Worm (Caenorhabditis elegans) whole organism, early embryonic: ENCODE results near the gene sek-4.

Source experiments
- B0310.2 ChIP-seq: sonication (generic microtip); optimal IDR thresholded peaks from 2 replicates; lab custom pipeline; 2016; ENCODE audit warnings: mild to moderate bottlenecking, missing genetic modification characterization, missing compliant biosample characterization
- F13C5.2 ChIP-seq: sonication (generic microtip); optimal IDR thresholded peaks from 2 replicates; lab custom pipeline; 2017; ENCODE audit warnings: mild to moderate bottlenecking, missing genetic modification characterization, inconsistent platforms, missing compliant biosample characterization
- aly-1 ChIP-seq: sonication (generic microtip); optimal IDR thresholded peaks from 2 replicates; lab custom pipeline; 2016; ENCODE audit warnings: missing genetic modification characterization, missing compliant biosample characterization
- ama-1 ChIP-seq: fragments of 150-350 bp; optimal IDR thresholded peaks from 2 replicates; lab custom pipeline; 2014
- ceh-13 ChIP-seq: fragments of 200-800 bp; sonication (Bioruptor generic); optimal IDR thresholded peaks from 2 replicates; lab custom pipeline; 2018; ENCODE audit warnings: mild to moderate bottlenecking, missing genetic modification characterization, missing compliant biosample characterization
- ceh-36 ChIP-seq: sonication (generic microtip); optimal IDR thresholded peaks from 2 replicates; lab custom pipeline; 2016; ENCODE audit warnings: missing genetic modification characterization, inconsistent platforms, missing compliant biosample characterization
- ets-7 ChIP-seq: sonication (generic microtip); optimal IDR thresholded peaks from 2 replicates; lab custom pipeline; 2016; ENCODE audit warnings: missing genotype, missing genetic modification characterization, missing compliant biosample characterization
- flt-1 ChIP-seq: fragments of 200-800 bp; sonication (Bioruptor generic); IDR thresholded peaks from 2 replicates; pipeline ENCODE4 v1.3.6; 2022; ENCODE audit warnings: missing genetic modification characterization, missing compliant biosample characterization
- hmbx-1 ChIP-seq: sonication (generic microtip); optimal IDR thresholded peaks from 2 replicates; lab custom pipeline; 2016; ENCODE audit warnings: mild to moderate bottlenecking, missing genetic modification characterization, missing compliant biosample characterization
- hmg-4 ChIP-seq: fragments of 200-800 bp; sonication (Bioruptor generic); optimal IDR thresholded peaks from 2 replicates; lab custom pipeline; 2018; ENCODE audit warnings: mild to moderate bottlenecking, missing genetic modification characterization, missing compliant biosample characterization
- hnd-1 ChIP-seq: sonication (generic microtip); optimal IDR thresholded peaks from 2 replicates; lab custom pipeline; 2016; ENCODE audit warnings: missing genetic modification characterization, missing compliant biosample characterization
- pes-1 ChIP-seq: fragments of 200-800 bp; sonication (Bioruptor generic); IDR thresholded peaks from 2 replicates; pipeline ENCODE4 v1.3.6; 2022; ENCODE audit warnings: missing genetic modification reagents, missing genetic modification characterization, missing compliant biosample characterization
- scrt-1 ChIP-seq: fragments of 200-800 bp; sonication (Bioruptor generic); IDR thresholded peaks from 2 replicates; pipeline ENCODE4 v1.3.6; 2022; ENCODE audit warnings: missing genetic modification characterization, missing compliant biosample characterization
- sea-1 ChIP-seq: fragments of 200-800 bp; sonication (Bioruptor generic); conservative IDR thresholded peaks from 2 replicates; pipeline ENCODE4 v1.3.6; 2022; ENCODE audit warnings: missing genetic modification characterization, missing compliant biosample characterization
- tbx-11 ChIP-seq: fragments of 200-800 bp; sonication (Bioruptor generic); IDR thresholded peaks from 2 replicates; pipeline ENCODE4 v1.3.6; 2022; ENCODE audit warnings: missing genetic modification characterization, missing compliant biosample characterization
- tbx-37 ChIP-seq: fragments of 200-800 bp; sonication (Bioruptor generic); conservative IDR thresholded peaks from 2 replicates; pipeline ENCODE4 v1.3.6; 2022; ENCODE audit warnings: missing genetic modification reagents, missing genetic modification characterization, missing compliant biosample characterization
- tra-4 ChIP-seq: sonication (generic microtip); optimal IDR thresholded peaks from 2 replicates; lab custom pipeline; 2017; ENCODE audit warnings: missing genetic modification characterization, missing compliant biosample characterization

Gene sek-4

ce11 chrX:5342007-5342406 lies 32.9 kb upstream of the sek-4 start, which contains the start of gene C26B9.7:
C26B9.7 (plus strand) TSS chrX:5342307.
- TF ChIP-seq F13C5.2 (tag; lab: Kevin White, UChicago) (no peak), tbx-11 (GFP tag; lab: Robert Waterston, UW) (no peak), scrt-1 (GFP tag; lab: Robert Waterston, UW) (no peak), hmbx-1 (tag; lab: Kevin White, UChicago) (no peak), pes-1 (GFP tag; lab: Robert Waterston, UW) (no peak), aly-1 (tag; lab: Kevin White, UChicago) (no peak), ets-7 (no peak), sea-1 (GFP tag; lab: Robert Waterston, UW) (no peak), flt-1 (GFP tag; lab: Robert Waterston, UW) (no peak), tra-4 (no peak)

ce11 chrX:5344287-5344686 lies 30.6 kb upstream of the sek-4 start, which contains the start of gene C26B9.1:
C26B9.1 (plus strand) TSS chrX:5344587.
- no peak for TF ChIP-seq F13C5.2 (tag; lab: Kevin White, UChicago)
- no peak for TF ChIP-seq tbx-11 (GFP tag; lab: Robert Waterston, UW)
- no peak for TF ChIP-seq ama-1 (lab: Kevin White, UChicago)
- TF ChIP-seq scrt-1 (GFP tag; lab: Robert Waterston, UW), result no peak
- no peak for TF ChIP-seq pes-1 (GFP tag; lab: Robert Waterston, UW)
- TF ChIP-seq ceh-13, result no peak
- TF ChIP-seq sea-1 (GFP tag; lab: Robert Waterston, UW), result no peak
- no peak for TF ChIP-seq hnd-1 (tag; lab: Kevin White, UChicago)
- no peak for TF ChIP-seq tra-4
- no peak for TF ChIP-seq hmg-4 (GFP tag; lab: Kevin White, UChicago)
- TF ChIP-seq ceh-36 (tag; lab: Kevin White, UChicago), result no peak
- TF ChIP-seq tbx-37 (GFP tag; lab: Robert Waterston, UW), result no peak
- TF ChIP-seq B0310.2, result no peak

- TF ChIP-seq ceh-13, result no peak
These were observed 28.6 kb upstream of the sek-4 start for ce11 chrX:5346303-5346702.

- TF ChIP-seq ceh-13, result no peak
These were observed 27.0 kb upstream of the sek-4 start for ce11 chrX:5347856-5348255.

ce11 chrX:5348529-5349148 lies 26.2 kb upstream of the sek-4 start, which contains the start of gene syx-3:
syx-3 (plus strand) TSS chrX:5349098.
- TF ChIP-seq B0310.2 (no peak), hnd-1 (tag; lab: Kevin White, UChicago) (no peak), tra-4 (no peak), ama-1 (lab: Kevin White, UChicago) (no peak), ceh-36 (tag; lab: Kevin White, UChicago) (no peak), scrt-1 (GFP tag; lab: Robert Waterston, UW) (no peak), hmbx-1 (tag; lab: Kevin White, UChicago) (no peak), F13C5.2 (tag; lab: Kevin White, UChicago) (no peak)

ce11 chrX:5354022-5354876 lies 20.6 kb upstream of the sek-4 start, which contains the start of gene pfn-2:
pfn-2 (minus strand) TSS chrX:5354072.
- TF ChIP-seq tbx-37 (GFP tag; lab: Robert Waterston, UW) (peak; percentile 52), sea-1 (GFP tag; lab: Robert Waterston, UW) (no peak), flt-1 (GFP tag; lab: Robert Waterston, UW) (0 out of 2 replicates have a peak, but pooled peaks have one; percentile 17), aly-1 (tag; lab: Kevin White, UChicago) (peak; percentile 15), ama-1 (lab: Kevin White, UChicago) (no peak), hmbx-1 (tag; lab: Kevin White, UChicago) (no peak), F13C5.2 (tag; lab: Kevin White, UChicago) (peak; percentile 40), scrt-1 (GFP tag; lab: Robert Waterston, UW) (no peak), ceh-13 (peak; percentile 6), hmg-4 (GFP tag; lab: Kevin White, UChicago) (peak; percentile 89), tbx-11 (GFP tag; lab: Robert Waterston, UW) (0 out of 2 replicates have a peak, but pooled peaks have one; percentile 9), ceh-36 (tag; lab: Kevin White, UChicago) (no peak)

ce11 chrX:5355253-5355652 lies 19.6 kb upstream of the sek-4 start:
- no peak for TF ChIP-seq ceh-13
- no peak for TF ChIP-seq tra-4
- no peak for TF ChIP-seq tbx-37 (GFP tag; lab: Robert Waterston, UW)
- TF ChIP-seq B0310.2, result no peak
- TF ChIP-seq aly-1 (tag; lab: Kevin White, UChicago), result no peak
- TF ChIP-seq pes-1 (GFP tag; lab: Robert Waterston, UW), result no peak
- no peak for TF ChIP-seq hmg-4 (GFP tag; lab: Kevin White, UChicago)
- TF ChIP-seq ceh-36 (tag; lab: Kevin White, UChicago), result no peak
- TF ChIP-seq sea-1 (GFP tag; lab: Robert Waterston, UW), result no peak

ce11 chrX:5360682-5361081 lies 14.2 kb upstream of the sek-4 start:
- TF ChIP-seq hmbx-1 (tag; lab: Kevin White, UChicago) (no peak), aly-1 (tag; lab: Kevin White, UChicago) (peak; percentile 12), tra-4 (no peak), scrt-1 (GFP tag; lab: Robert Waterston, UW) (no peak), hmg-4 (GFP tag; lab: Kevin White, UChicago) (peak; percentile 75), F13C5.2 (tag; lab: Kevin White, UChicago) (no peak), sea-1 (GFP tag; lab: Robert Waterston, UW) (no peak)
